Worm (Caenorhabditis elegans): Measurements from ENCODE around the gene F55C9.3.

The F55C9.3 gene

ce11 chrV:19257653-19258052 lies 30.3 kb downstream of the F55C9.3 start, which contains the start of gene F21D9.3:
TSS of gene F21D9.3 (minus strand) at chrV:19257753.
- TF ChIP-seq nhr-23 (tag; optimal IDR thresholded peaks at IDR 0.05): no peak
- TF ChIP-seq egl-5 (tag; optimal IDR thresholded peaks at IDR 0.05): no peak
- TF ChIP-seq ZK546.5 (tag; optimal IDR thresholded peaks at IDR 0.05): no peak
- TF ChIP-seq lsy-12 (tag; optimal IDR thresholded peaks at IDR 0.05): no peak
- no peak for TF ChIP-seq eor-1 (tag; optimal IDR thresholded peaks at IDR 0.05)
- no peak for TF ChIP-seq tbx-2 (tag; optimal IDR thresholded peaks at IDR 0.05)
- TF ChIP-seq lin-39 (tag; optimal IDR thresholded peaks at IDR 0.05): no peak
- TF ChIP-seq unc-62 (GFP tag; optimal IDR thresholded peaks at IDR 0.05): no peak
- no peak for TF ChIP-seq fos-1 (tag; optimal IDR thresholded peaks at IDR 0.05)
- TF ChIP-seq hmg-11 (tag; optimal IDR thresholded peaks at IDR 0.05): no peak
- no peak for TF ChIP-seq skn-1 (tag; optimal IDR thresholded peaks at IDR 0.05)
- no peak for TF ChIP-seq nhr-76 (tag; optimal IDR thresholded peaks at IDR 0.05)
- TF ChIP-seq nhr-67 (tag; optimal IDR thresholded peaks at IDR 0.05): no peak
- no peak for TF ChIP-seq ceh-28 (tag; optimal IDR thresholded peaks at IDR 0.05)

ce11 chrV:19253520-19253919 lies 34.5 kb downstream of the F55C9.3 start, which contains the start of gene F21D9.4:
TSS of gene F21D9.4 (plus strand) at chrV:19253820.
- TF ChIP-seq pqm-1 (tag; optimal IDR thresholded peaks at IDR 0.05) (no peak), nhr-237 (tag; optimal IDR thresholded peaks at IDR 0.05) (no peak), ama-1 (optimal IDR thresholded peaks at IDR 0.05) (no peak), ztf-11 (tag; optimal IDR thresholded peaks at IDR 0.05) (no peak), ceh-9 (tag; optimal IDR thresholded peaks at IDR 0.05) (no peak), fkh-10 (GFP tag; optimal IDR thresholded peaks at IDR 0.05) (no peak), nhr-76 (tag; optimal IDR thresholded peaks at IDR 0.05) (no peak), lin-39 (tag; optimal IDR thresholded peaks at IDR 0.05) (no peak), hmg-11 (tag; optimal IDR thresholded peaks at IDR 0.05) (no peak), ceh-82 (tag; optimal IDR thresholded peaks at IDR 0.05) (no peak), nhr-12 (tag; optimal IDR thresholded peaks at IDR 0.05) (no peak), ZK546.5 (tag; optimal IDR thresholded peaks at IDR 0.05) (no peak), fkh-2 (tag; optimal IDR thresholded peaks at IDR 0.05) (no peak)

- TF ChIP-seq snpc-4 (tag; optimal IDR thresholded peaks at IDR 0.05) (no peak), mml-1 (tag; optimal IDR thresholded peaks at IDR 0.05) (no peak), elt-3 (tag; optimal IDR thresholded peaks at IDR 0.05) (no peak), daf-12 (tag; optimal IDR thresholded peaks at IDR 0.05) (no peak), nhr-237 (tag; optimal IDR thresholded peaks at IDR 0.05) (no peak), unc-62 (GFP tag; optimal IDR thresholded peaks at IDR 0.05) (no peak), egl-27 (tag; optimal IDR thresholded peaks at IDR 0.05) (no peak), pha-4 (tag; optimal IDR thresholded peaks at IDR 0.05) (no peak)
These were observed 36.1 kb downstream of the F55C9.3 start, which contains the start of gene F21D9.11 for ce11 chrV:19251844-19252243. TSS of gene F21D9.11 (plus strand) at chrV:19252144.

ce11 chrV:19250983-19251382 lies 37.0 kb downstream of the F55C9.3 start, which contains the start of gene str-81:
TSS of gene str-81 (minus strand) at chrV:19251083.
- TF ChIP-seq lin-15B (tag; optimal IDR thresholded peaks at IDR 0.05) (no peak), elt-1 (tag; optimal IDR thresholded peaks at IDR 0.05) (no peak), tbx-2 (tag; optimal IDR thresholded peaks at IDR 0.05) (no peak), hmg-11 (tag; optimal IDR thresholded peaks at IDR 0.05) (no peak), sea-2 (GFP tag; optimal IDR thresholded peaks at IDR 0.05) (no peak), mml-1 (tag; optimal IDR thresholded peaks at IDR 0.05) (no peak), ceh-28 (tag; optimal IDR thresholded peaks at IDR 0.05) (no peak)

ce11 chrV:19240129-19240528 lies 47.8 kb downstream of the F55C9.3 start, which contains the start of the genes fbxb-115 and fbxb-1:
TSS of gene fbxb-115 (minus strand) at chrV:19240229.
TSS of gene fbxb-1 (plus strand) at chrV:19240354.
- no peak for TF ChIP-seq nhr-43 (tag; optimal IDR thresholded peaks at IDR 0.05; ENCODE audit: poor library complexity, severe bottlenecking)
- TF ChIP-seq ceh-28 (tag; optimal IDR thresholded peaks at IDR 0.05): no peak
- no peak for TF ChIP-seq fkh-2 (tag; optimal IDR thresholded peaks at IDR 0.05)

ce11 chrV:19237204-19237603 lies 50.8 kb downstream of the F55C9.3 start, which contains the start of gene fbxb-2:
TSS of gene fbxb-2 (minus strand) at chrV:19237304.
- TF ChIP-seq nhr-237 (tag; optimal IDR thresholded peaks at IDR 0.05) (no peak), ceh-28 (tag; optimal IDR thresholded peaks at IDR 0.05) (no peak), eor-1 (tag; optimal IDR thresholded peaks at IDR 0.05) (no peak), nfya-1 (tag; optimal IDR thresholded peaks at IDR 0.05; ENCODE audit: insufficient read depth) (no peak), nhr-23 (tag; optimal IDR thresholded peaks at IDR 0.05) (no peak), sea-2 (GFP tag; optimal IDR thresholded peaks at IDR 0.05) (no peak), nhr-12 (tag; optimal IDR thresholded peaks at IDR 0.05) (no peak), aly-2 (tag; optimal IDR thresholded peaks at IDR 0.05) (no peak), nhr-76 (tag; optimal IDR thresholded peaks at IDR 0.05) (no peak), ztf-11 (tag; optimal IDR thresholded peaks at IDR 0.05) (no peak), mml-1 (tag; optimal IDR thresholded peaks at IDR 0.05) (no peak), lin-15B (tag; optimal IDR thresholded peaks at IDR 0.05) (no peak), nhr-28 (tag; optimal IDR thresholded peaks at IDR 0.05) (no peak), snpc-4 (tag; optimal IDR thresholded peaks at IDR 0.05) (no peak), hmg-11 (tag; optimal IDR thresholded peaks at IDR 0.05) (no peak), nhr-43 (tag; optimal IDR thresholded peaks at IDR 0.05; ENCODE audit: poor library complexity, severe bottlenecking) (no peak)

Measured in whole organism, L3 larva.